Fruit fly (Drosophila melanogaster): Measurements from ENCODE around the gene CG3119.

The CG3119 gene

dm6 chr2L:2872968-2873728 is 35.5 kb upstream of the CG3119 start:
- TF ChIP-seq noc (tag; optimal IDR thresholded peaks at IDR 0.05) = peak; percentile 2

DNA sequence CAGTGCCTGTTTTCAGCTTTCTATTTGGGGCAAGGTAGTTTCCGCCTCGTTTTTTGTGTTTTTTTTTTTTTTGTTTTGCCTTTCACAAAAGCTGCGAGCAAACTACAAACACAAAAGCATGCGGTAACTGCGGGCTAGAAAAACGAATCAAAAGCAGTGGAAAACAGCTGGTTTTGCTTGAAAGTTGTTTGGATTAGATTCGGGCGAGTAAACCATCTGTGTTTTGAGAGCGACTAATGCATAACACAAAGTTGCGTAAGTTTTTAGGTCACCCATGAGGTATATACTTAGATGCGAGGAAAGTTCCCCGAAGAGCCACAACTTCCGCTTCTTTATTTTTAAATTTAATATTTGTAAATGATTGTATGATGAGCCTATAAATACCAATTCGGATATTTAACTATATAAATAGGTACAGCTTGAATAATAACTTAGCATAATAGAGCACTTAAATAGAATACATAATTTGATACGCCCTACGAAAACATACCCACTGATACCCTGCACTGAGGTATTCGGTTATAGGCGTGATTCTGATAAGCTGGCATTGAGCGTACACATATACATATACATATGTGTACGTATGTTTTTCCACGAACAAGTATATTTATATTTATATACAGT is 34.8 kb upstream of the CG3119 start:
- TF ChIP-seq noc (tag; optimal IDR thresholded peaks at IDR 0.05) = peak; percentile 44

DNA sequence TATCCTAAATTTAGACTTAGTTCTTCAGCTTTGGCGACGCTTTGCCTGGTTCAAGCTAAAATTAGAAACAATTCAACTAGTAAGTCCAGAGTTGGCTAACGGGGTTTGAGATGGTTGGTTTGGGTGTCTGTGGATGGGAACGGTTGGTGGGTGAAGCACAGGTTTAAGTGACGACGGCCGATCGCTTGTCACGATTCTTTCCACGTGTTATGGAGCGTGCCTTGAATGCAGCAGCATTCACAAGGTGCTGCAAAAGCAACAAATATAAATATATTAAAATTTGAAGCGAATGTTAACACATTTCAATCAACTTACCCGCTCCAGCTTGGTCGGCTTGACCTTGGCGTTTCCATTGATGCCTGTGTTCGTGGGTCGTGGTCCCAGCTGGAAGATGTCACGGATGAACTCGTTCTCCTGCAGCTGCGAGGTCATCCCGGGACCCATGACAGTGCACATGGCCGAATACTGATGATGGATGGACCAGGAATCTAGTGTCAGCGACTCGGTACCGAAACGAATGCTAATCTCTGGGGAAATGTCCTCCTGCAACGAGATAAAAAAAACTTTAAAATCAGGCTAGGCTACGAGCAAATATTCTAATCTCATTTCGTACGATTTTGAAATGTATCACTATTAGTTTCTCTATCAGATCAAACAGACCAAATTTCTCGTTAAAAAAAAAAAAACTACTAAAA is 31.5 kb upstream of the CG3119 start, which contains the start of gene CG8813:
CG8813 (plus strand) TSS at position 645 of the 695 bp plus-strand sequence.
- no peak for TF ChIP-seq noc (tag; optimal IDR thresholded peaks at IDR 0.05)

DNA sequence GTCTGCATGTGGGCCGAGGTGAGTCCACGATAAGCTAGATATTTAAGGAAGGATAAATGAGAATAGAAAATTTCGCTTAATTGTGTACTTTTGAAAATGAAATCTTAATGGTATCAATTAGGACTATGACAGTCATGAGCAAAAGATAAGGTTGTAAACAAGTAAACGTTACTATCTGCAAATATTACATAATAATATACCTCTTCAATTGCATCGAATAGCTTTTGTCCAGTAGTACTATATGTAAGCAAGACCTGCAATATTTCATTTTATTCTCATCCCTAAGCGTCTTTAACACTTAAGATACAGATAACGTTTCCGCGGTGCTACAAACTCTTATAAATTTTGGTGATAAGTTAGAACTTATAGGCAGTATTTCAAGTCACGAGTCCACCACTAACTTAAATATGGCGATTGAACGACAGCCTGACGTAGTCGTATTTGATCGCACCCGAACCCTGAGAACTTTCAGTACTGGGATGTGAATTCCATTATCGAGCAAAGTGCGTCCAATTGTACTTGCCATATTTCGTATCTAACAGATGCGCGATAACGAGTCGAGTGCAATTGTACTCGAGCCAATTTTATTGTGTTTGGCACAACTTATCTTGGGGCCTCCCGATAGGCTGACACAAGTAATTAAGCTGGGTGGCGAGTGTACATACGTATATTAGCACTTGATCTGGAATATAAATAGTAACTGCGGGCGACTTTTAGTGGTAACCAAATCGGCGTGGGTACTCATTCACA is 28.1 kb upstream of the CG3119 start:
- peak; percentile 43 for TF ChIP-seq noc (tag; optimal IDR thresholded peaks at IDR 0.05)

dm6 chr2L:2864601-2865000 is 27.0 kb upstream of the CG3119 start:
- TF ChIP-seq noc (tag; optimal IDR thresholded peaks at IDR 0.05) = no peak

DNA sequence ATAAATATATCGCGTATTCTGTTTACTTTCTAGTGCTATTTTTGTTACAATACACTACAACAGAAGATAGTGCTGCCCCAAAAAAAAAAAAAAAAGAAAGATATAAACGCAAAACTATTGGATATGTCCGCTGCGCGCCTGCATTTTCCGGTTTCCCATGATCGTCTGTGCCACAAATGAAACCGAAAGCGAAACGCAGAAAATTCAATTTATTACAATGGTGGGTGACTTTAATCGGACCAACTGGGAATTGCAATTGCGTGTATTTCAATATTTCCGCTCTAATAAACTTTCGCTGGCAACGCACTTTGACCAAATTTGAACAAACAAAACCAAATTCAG is 25.0 kb upstream of the CG3119 start:
- no peak for TF ChIP-seq noc (tag; optimal IDR thresholded peaks at IDR 0.05)

- TF ChIP-seq noc (tag; optimal IDR thresholded peaks at IDR 0.05) = peak; percentile 11
Observed at dm6 chr2L:2861885-2862620, 24.4 kb upstream of the CG3119 start.

- TF ChIP-seq noc (tag; optimal IDR thresholded peaks at IDR 0.05) = no peak
Observed at dm6 chr2L:2861140-2861884, 23.7 kb upstream of the CG3119 start.

dm6 chr2L:2857862-2858734 is 20.5 kb upstream of the CG3119 start:
- peak; percentile 62 for TF ChIP-seq noc (tag; optimal IDR thresholded peaks at IDR 0.05)

- peak; percentile 21 for TF ChIP-seq noc (tag; optimal IDR thresholded peaks at IDR 0.05)
Observed at dm6 chr2L:2856960-2857584, 19.4 kb upstream of the CG3119 start, which contains the start of gene CG2991. CG2991 (plus strand) TSS chr2L:2857164.

- TF ChIP-seq noc (tag; optimal IDR thresholded peaks at IDR 0.05) = peak; percentile 42
Observed at dm6 chr2L:2855773-2856615, 18.4 kb upstream of the CG3119 start, which contains the start of the genes CG3104 and RpS21. CG3104 (minus strand) TSS chr2L:2855778. RpS21 (plus strand) TSS chr2L:2856070.

dm6 chr2L:2855204-2855768 is 17.7 kb upstream of the CG3119 start:
- no peak for TF ChIP-seq noc (tag; optimal IDR thresholded peaks at IDR 0.05)

Data from whole organism, larva.